Worm (Caenorhabditis elegans) whole organism, L4 larva: Measurements from ENCODE around the gene nhr-253.

Experiments
- T20F7.1 ChIP-seq: fragments of 200-800 bp; sonication (Bioruptor generic); optimal IDR thresholded peaks from 2 replicates; lab custom pipeline; 2018; ENCODE audit warnings: mild to moderate bottlenecking, missing genetic modification characterization, missing compliant biosample characterization
- Y105C5A.15 ChIP-seq: fragments of 200-800 bp; sonication (Bioruptor generic); IDR thresholded peaks from 2 replicates; pipeline ENCODE4 v1.3.6; 2022; ENCODE audit warnings: missing genetic modification characterization, missing compliant biosample characterization
- ZK546.5 ChIP-seq, 2 experiments: sonication (generic microtip); optimal IDR thresholded peaks; 2 replicates each; lab custom pipeline; 2017; ENCODE audit warnings: missing biosample characterization in 2 of 2, missing genetic modification characterization in 2 of 2
- ama-1 ChIP-seq: fragments of 150-350 bp; optimal IDR thresholded peaks from 2 replicates; lab custom pipeline; 2014; ENCODE audit warnings: inconsistent platforms, mixed read lengths
- arid-1 ChIP-seq: fragments of 200-800 bp; sonication (Bioruptor generic); conservative IDR thresholded peaks from 2 replicates; pipeline ENCODE4 v1.3.6; 2022; ENCODE audit warnings: missing genetic modification reagents, missing genetic modification characterization, missing compliant biosample characterization
- ceh-20 ChIP-seq: fragments of 200-800 bp; sonication (Bioruptor generic); IDR thresholded peaks from 2 replicates; pipeline ENCODE4 v1.3.6; 2022; ENCODE audit warnings: missing genetic modification reagents, missing genetic modification characterization, missing compliant biosample characterization
- ceh-28 ChIP-seq: fragments of 150-350 bp; optimal IDR thresholded peaks from 2 replicates; lab custom pipeline; 2014; ENCODE audit warnings: missing biosample characterization, missing genetic modification reagents, missing genetic modification characterization
- ceh-32 ChIP-seq: sonication (generic microtip); optimal IDR thresholded peaks from 2 replicates; lab custom pipeline; 2016; ENCODE audit warnings: mild to moderate bottlenecking, missing genetic modification characterization, missing compliant biosample characterization; ENCODE audit not compliant: poor library complexity
- ceh-44 ChIP-seq: fragments of 200-800 bp; sonication (Bioruptor generic); IDR thresholded peaks from 2 replicates; pipeline ENCODE4 v1.3.6; 2022; ENCODE audit warnings: missing genetic modification reagents, missing genetic modification characterization, missing compliant biosample characterization
- ceh-62 ChIP-seq: sonication (generic microtip); optimal IDR thresholded peaks from 2 replicates; lab custom pipeline; 2017; ENCODE audit warnings: missing biosample characterization, missing genetic modification characterization
- ctbp-1 ChIP-seq: fragments of 200-800 bp; sonication (Bioruptor generic); IDR thresholded peaks from 2 replicates; pipeline ENCODE4 v1.3.6; 2022; ENCODE audit warnings: missing genetic modification reagents, missing genetic modification characterization, missing compliant biosample characterization
- daf-16 ChIP-seq, 3 experiments: sonication (generic microtip); optimal IDR thresholded peaks; 2 replicates each; lab custom pipeline; 2016 to 2017; ENCODE audit warnings: missing genetic modification characterization in 3 of 3, missing genetic modification reagents in 3 of 3, mild to moderate bottlenecking in 2 of 3, missing compliant biosample characterization in 2 of 3, missing biosample characterization in 1 of 3, moderate library complexity in 1 of 3
- dmd-8 ChIP-seq: fragments of 200-800 bp; sonication (Bioruptor generic); IDR thresholded peaks from 2 replicates; pipeline ENCODE4 v1.3.6; 2022; ENCODE audit warnings: missing genetic modification characterization, missing compliant biosample characterization
- duxl-1 ChIP-seq: sonication (generic microtip); optimal IDR thresholded peaks from 2 replicates; lab custom pipeline; 2016; ENCODE audit warnings: mild to moderate bottlenecking, missing genetic modification characterization, moderate library complexity, missing compliant biosample characterization; ENCODE audit not compliant: poor library complexity
- egl-43 ChIP-seq: fragments of 200-800 bp; sonication (Bioruptor generic); IDR thresholded peaks from 2 replicates; pipeline ENCODE4 v1.3.6; 2022; ENCODE audit warnings: missing genetic modification reagents, missing genetic modification characterization, missing compliant biosample characterization
- gei-8 ChIP-seq: fragments of 200-800 bp; sonication (Bioruptor generic); optimal IDR thresholded peaks from 2 replicates; lab custom pipeline; 2018; ENCODE audit warnings: mild to moderate bottlenecking, missing genetic modification characterization, missing compliant biosample characterization
- hif-1 ChIP-seq, 2 experiments: sonication (generic microtip); optimal IDR thresholded peaks; 2 replicates each; lab custom pipeline; 2016 to 2017; ENCODE audit warnings: missing compliant biosample characterization in 2 of 2, missing genetic modification characterization in 2 of 2, missing genetic modification reagents in 2 of 2, missing genotype in 2 of 2, mild to moderate bottlenecking in 1 of 2
- hlh-11 ChIP-seq: fragments of 200-800 bp; sonication (Bioruptor generic); optimal IDR thresholded peaks from 2 replicates; lab custom pipeline; 2018; ENCODE audit warnings: mild to moderate bottlenecking, missing genetic modification characterization, missing compliant biosample characterization
- hmg-1.1 ChIP-seq: fragments of 200-800 bp; sonication (Bioruptor generic); IDR thresholded peaks from 2 replicates; pipeline ENCODE4 v1.3.6; 2022; ENCODE audit warnings: missing genetic modification reagents, missing genetic modification characterization, missing compliant biosample characterization
- lim-7 ChIP-seq: fragments of 200-800 bp; sonication (Bioruptor generic); IDR thresholded peaks from 2 replicates; pipeline ENCODE4 v1.3.6; 2022; ENCODE audit warnings: missing genetic modification characterization, missing compliant biosample characterization
- lin-15B ChIP-seq: fragments of 150-350 bp; sonication (generic microtip); optimal IDR thresholded peaks from 3 replicates; lab custom pipeline; 2014; ENCODE audit warnings: missing biosample characterization, missing genetic modification characterization
- lin-38 ChIP-seq: fragments of 200-800 bp; sonication (Bioruptor generic); IDR thresholded peaks from 2 replicates; pipeline ENCODE4 v1.3.6; 2022; ENCODE audit warnings: missing genetic modification reagents, missing genetic modification characterization, missing compliant biosample characterization
- lin-39 ChIP-seq: fragments of 150-350 bp; optimal IDR thresholded peaks from 2 replicates; lab custom pipeline; 2014; ENCODE audit warnings: missing biosample characterization, missing genetic modification reagents, missing genetic modification characterization
- lir-3 ChIP-seq: sonication (generic microtip); optimal IDR thresholded peaks from 2 replicates; lab custom pipeline; 2016; ENCODE audit warnings: mild to moderate bottlenecking, missing genetic modification characterization, missing compliant biosample characterization
- lsy-2 ChIP-seq, 2 experiments: fragments of 150-350 bp in 1 of 2; sonication (generic microtip) in 1 of 2; optimal IDR thresholded peaks; 2 replicates each; lab custom pipeline; 2014 to 2017; ENCODE audit warnings: missing biosample characterization in 2 of 2, missing genetic modification characterization in 2 of 2
- madf-9 ChIP-seq: fragments of 200-800 bp; sonication (Bioruptor generic); conservative IDR thresholded peaks from 2 replicates; pipeline ENCODE4 v1.3.6; 2022; ENCODE audit warnings: missing genetic modification reagents, missing genetic modification characterization, missing compliant biosample characterization
- mes-2 ChIP-seq: sonication (generic microtip); optimal IDR thresholded peaks from 2 replicates; lab custom pipeline; 2016; ENCODE audit warnings: missing genotype, mild to moderate bottlenecking, missing genetic modification characterization, missing compliant biosample characterization; ENCODE audit not compliant: poor library complexity, severe bottlenecking
- mxl-3 ChIP-seq: fragments of 200-800 bp; sonication (Bioruptor generic); optimal IDR thresholded peaks from 2 replicates; lab custom pipeline; 2018; ENCODE audit warnings: mild to moderate bottlenecking, missing genetic modification characterization, missing compliant biosample characterization
- nhr-237 ChIP-seq: sonication (generic microtip); optimal IDR thresholded peaks from 2 replicates; lab custom pipeline; 2017; ENCODE audit warnings: missing biosample characterization, missing genetic modification characterization
- nhr-25 ChIP-seq: sonication (generic microtip); optimal IDR thresholded peaks from 2 replicates; lab custom pipeline; 2017; ENCODE audit warnings: missing genetic modification characterization, mild to moderate bottlenecking, missing compliant biosample characterization, antibody characterized with exemption, moderate library complexity, borderline replicate concordance; ENCODE audit not compliant: insufficient read depth
- nhr-28 ChIP-seq: fragments of 150-350 bp; optimal IDR thresholded peaks from 2 replicates; lab custom pipeline; 2014; ENCODE audit warnings: missing biosample characterization, missing genetic modification characterization
- nhr-42 ChIP-seq: fragments of 200-800 bp; sonication (Bioruptor generic); IDR thresholded peaks from 2 replicates; pipeline ENCODE4 v1.3.6; 2022; ENCODE audit warnings: missing genetic modification characterization, missing compliant biosample characterization
- nhr-77 ChIP-seq: fragments of 150-350 bp; optimal IDR thresholded peaks from 2 replicates; lab custom pipeline; 2014; ENCODE audit warnings: missing biosample characterization, missing genetic modification characterization
- pqm-1 ChIP-seq: sonication (generic microtip); optimal IDR thresholded peaks from 2 replicates; lab custom pipeline; 2017; ENCODE audit warnings: missing biosample characterization, missing genetic modification characterization
- spr-3 ChIP-seq: fragments of 200-800 bp; sonication (Bioruptor generic); optimal IDR thresholded peaks from 2 replicates; lab custom pipeline; 2018; ENCODE audit warnings: mild to moderate bottlenecking, missing genetic modification characterization, missing compliant biosample characterization
- unc-39 ChIP-seq: sonication (generic microtip); optimal IDR thresholded peaks from 2 replicates; lab custom pipeline; 2017; ENCODE audit warnings: missing biosample characterization, missing genetic modification characterization
- unc-62 ChIP-seq, 3 experiments: fragments of 150-350 bp in 1 of 3; sonication (generic microtip); optimal IDR thresholded peaks in 2 of 3; peaks in 1 of 3; 1 replicate in 1 of 3; 2 replicates in 2 of 3; lab custom pipeline; 2014 to 2017; ENCODE audit warnings: missing biosample characterization in 3 of 3, missing genetic modification characterization in 3 of 3, missing genetic modification reagents in 3 of 3, missing genotype in 1 of 3
- vab-7 ChIP-seq: fragments of 200-800 bp; sonication (Bioruptor generic); IDR thresholded peaks from 2 replicates; pipeline ENCODE4 v1.3.6; 2022; ENCODE audit warnings: missing genetic modification reagents, missing genetic modification characterization, missing compliant biosample characterization
- zag-1 ChIP-seq: fragments of 150-350 bp; optimal IDR thresholded peaks from 2 replicates; lab custom pipeline; 2014; ENCODE audit warnings: missing biosample characterization, missing genetic modification characterization
- zfp-2 ChIP-seq: sonication (generic microtip); optimal IDR thresholded peaks from 2 replicates; lab custom pipeline; 2016; ENCODE audit warnings: mild to moderate bottlenecking, missing genetic modification characterization, missing compliant biosample characterization
- zip-11 ChIP-seq: fragments of 200-800 bp; sonication (Bioruptor generic); IDR thresholded peaks from 2 replicates; pipeline ENCODE4 v1.3.6; 2022; ENCODE audit warnings: missing genetic modification characterization, missing compliant biosample characterization
- zip-2 ChIP-seq: fragments of 150-350 bp; optimal IDR thresholded peaks from 2 replicates; lab custom pipeline; 2014; ENCODE audit warnings: missing biosample characterization, missing genetic modification characterization
- ztf-7 ChIP-seq: fragments of 150-350 bp; optimal IDR thresholded peaks from 2 replicates; lab custom pipeline; 2014; ENCODE audit warnings: missing biosample characterization, missing genetic modification characterization

nhr-253 gene

DNA sequence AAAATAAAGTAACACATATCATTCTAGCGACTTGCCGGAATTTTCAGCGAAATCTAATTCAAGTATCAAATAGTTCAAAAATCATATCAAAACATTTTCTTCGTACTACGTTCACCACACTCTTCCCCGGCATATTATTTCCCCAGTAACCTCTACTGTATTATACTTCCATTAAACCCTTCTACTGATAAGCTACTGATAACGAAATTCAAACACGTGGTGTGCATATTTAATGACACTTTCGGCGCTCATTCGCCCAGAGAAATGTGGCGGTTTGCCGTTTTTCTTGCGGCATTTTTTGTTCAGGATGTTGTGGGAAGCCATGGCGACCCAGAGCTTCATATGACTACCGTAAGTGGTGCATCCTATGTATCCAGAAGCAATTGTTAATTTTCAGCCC is 10.9 kb upstream of the nhr-253 start, which contains the start of gene lipl-5 (continued):
- TF ChIP-seq daf-16 (GFP tag; optimal IDR thresholded peaks at IDR 0.05; lab: Kevin White, UChicago) (no peak), daf-16 (tag; optimal IDR thresholded peaks at IDR 0.05; lab: Kevin White, UChicago) (peak; percentile 72), pqm-1 (peak; percentile 85), ceh-20 (GFP tag; lab: Robert Waterston, UW) (no peak), lin-38 (no peak), ceh-44 (GFP tag; lab: Robert Waterston, UW) (no peak), nhr-237 (tag; lab: Kevin White, UChicago) (no peak), Y105C5A.15 (GFP tag; lab: Robert Waterston, UW) (no peak), egl-43 (GFP tag; lab: Robert Waterston, UW) (no peak), mes-2 (tag; lab: Kevin White, UChicago) (peak; percentile 27), zag-1 (no peak), ztf-7 (tag; lab: Kevin White, UChicago) (no peak), zip-11 (GFP tag; lab: Robert Waterston, UW) (no peak), ceh-62 (tag; lab: Kevin White, UChicago) (no peak), mxl-3 (GFP tag; lab: Kevin White, UChicago) (peak; percentile 83), lsy-2 (tag; optimal IDR thresholded peaks at IDR 0.05; lab: Kevin White, UChicago) (no peak), duxl-1 (tag; lab: Kevin White, UChicago) (no peak), lin-39 (tag; lab: Kevin White, UChicago) (no peak), lir-3 (tag; lab: Kevin White, UChicago) (no peak), ceh-28 (tag; lab: Kevin White, UChicago) (no peak), unc-39 (tag; lab: Kevin White, UChicago) (no peak), dmd-8 (GFP tag; lab: Robert Waterston, UW) (no peak), lim-7 (GFP tag; lab: Robert Waterston, UW) (no peak), unc-62 (GFP tag; optimal IDR thresholded peaks at IDR 0.05 in 1 of 2; lab: Kevin White, UChicago) (no peak), unc-62 (tag; optimal IDR thresholded peaks at IDR 0.05; lab: Kevin White, UChicago) (no peak), zfp-2 (tag; lab: Kevin White, UChicago) (no peak), arid-1 (GFP tag; lab: Robert Waterston, UW) (no peak), hmg-1.1 (GFP tag; lab: Robert Waterston, UW) (no peak), madf-9 (GFP tag; lab: Robert Waterston, UW) (no peak), ctbp-1 (GFP tag; lab: Robert Waterston, UW) (no peak), hlh-11 (tag; lab: Kevin White, UChicago) (peak; percentile 73), ceh-32 (no peak), spr-3 (GFP tag; lab: Kevin White, UChicago) (no peak), gei-8 (no peak), nhr-42 (GFP tag; lab: Robert Waterston, UW) (no peak), hif-1 (tag; optimal IDR thresholded peaks at IDR 0.05; lab: Kevin White, UChicago) (no peak), ama-1 (lab: Kevin White, UChicago) (no peak), lin-15B (no peak), nhr-77 (tag; lab: Kevin White, UChicago) (peak; percentile 86), vab-7 (no peak), nhr-25 (tag; lab: Kevin White, UChicago) (no peak), T20F7.1 (GFP tag; lab: Kevin White, UChicago) (no peak), nhr-28 (tag; lab: Kevin White, UChicago) (peak; percentile 96), zip-2 (no peak), ZK546.5 (tag; optimal IDR thresholded peaks at IDR 0.05; lab: Kevin White, UChicago) (no peak)
- TF ChIP-seq, all 104 proteins: peak for 15
